Worm (Caenorhabditis elegans) whole organism, midembryonic: ENCODE measurements around the gene srx-47.

ENCODE experiments used
- T22C8.4 ChIP-seq: fragments of 200-800 bp; sonication (Bioruptor generic); IDR thresholded peaks from 2 replicates; pipeline ENCODE4 v1.3.6; 2022; ENCODE audit warnings: missing genetic modification characterization, missing compliant biosample characterization
- med-1 ChIP-seq: sonication (generic microtip); optimal IDR thresholded peaks from 2 replicates; lab custom pipeline; 2017; ENCODE audit warnings: missing genetic modification characterization, mild to moderate bottlenecking, missing compliant biosample characterization, antibody characterized with exemption, missing genetic modification reagents; ENCODE audit not compliant: insufficient read depth
- ref-1 ChIP-seq: fragments of 200-800 bp; sonication (Bioruptor generic); conservative IDR thresholded peaks from 2 replicates; pipeline ENCODE4 v1.3.6; 2022; ENCODE audit warnings: missing genetic modification reagents, missing genetic modification characterization, missing compliant biosample characterization

ce11 chrV:9356345-9356744, 6.6 kb downstream of the srx-47 start, which contains the start of gene ttr-49:
- no peak for TF ChIP-seq med-1
- TF ChIP-seq ref-1 (GFP tag; lab: Robert Waterston, UW): no peak
- no peak for TF ChIP-seq T22C8.4 (GFP tag; lab: Robert Waterston, UW)
